Worm (Caenorhabditis elegans) whole organism, L2 larva: ENCODE measurements around the gene K09C4.10.

Experiments
- C34F6.9 ChIP-seq: fragments of 150-350 bp; optimal IDR thresholded peaks from 2 replicates; lab custom pipeline; 2014; ENCODE audit warnings: missing biosample characterization, missing genetic modification characterization
- F13H6.1 ChIP-seq: sonication (generic microtip); optimal IDR thresholded peaks from 2 replicates; lab custom pipeline; 2016; ENCODE audit warnings: missing genetic modification characterization, missing compliant biosample characterization
- R02D3.7 ChIP-seq: fragments of 150-350 bp; optimal IDR thresholded peaks from 2 replicates; lab custom pipeline; 2014; ENCODE audit warnings: missing biosample characterization, missing genetic modification characterization
- Y55F3AM.14 ChIP-seq: fragments of 200-800 bp; sonication (Bioruptor generic); optimal IDR thresholded peaks from 2 replicates; lab custom pipeline; 2018; ENCODE audit warnings: mild to moderate bottlenecking, missing genetic modification characterization, missing compliant biosample characterization
- ZK546.5 ChIP-seq: sonication (generic microtip); optimal IDR thresholded peaks from 2 replicates; lab custom pipeline; 2017; ENCODE audit warnings: missing biosample characterization, missing genetic modification characterization
- alr-1 ChIP-seq: fragments of 150-350 bp; optimal IDR thresholded peaks from 2 replicates; lab custom pipeline; 2014; ENCODE audit warnings: missing biosample characterization, missing genetic modification characterization
- aly-2 ChIP-seq: fragments of 150-350 bp; optimal IDR thresholded peaks from 2 replicates; lab custom pipeline; 2014; ENCODE audit warnings: missing biosample characterization, missing genetic modification characterization
- ama-1 ChIP-seq: fragments of 150-350 bp; optimal IDR thresholded peaks from 2 replicates; lab custom pipeline; 2018; ENCODE audit warnings: inconsistent platforms
- blmp-1 ChIP-seq: sonication (generic microtip); optimal IDR thresholded peaks from 2 replicates; lab custom pipeline; 2017; ENCODE audit warnings: missing genetic modification characterization, mild to moderate bottlenecking, missing compliant biosample characterization, antibody characterized with exemption, moderate library complexity; ENCODE audit not compliant: insufficient read depth
- ceh-16 ChIP-seq: fragments of 150-350 bp; optimal IDR thresholded peaks from 2 replicates; lab custom pipeline; 2014; ENCODE audit warnings: missing biosample characterization, missing genetic modification characterization
- ceh-82 ChIP-seq: fragments of 150-350 bp; optimal IDR thresholded peaks from 2 replicates; lab custom pipeline; 2014; ENCODE audit warnings: missing biosample characterization, missing genetic modification characterization
- crh-2 ChIP-seq: sonication (generic microtip); optimal IDR thresholded peaks from 2 replicates; lab custom pipeline; 2017; ENCODE audit warnings: missing biosample characterization, missing genetic modification characterization
- dmd-4 ChIP-seq: sonication (generic microtip); optimal IDR thresholded peaks from 2 replicates; lab custom pipeline; 2017; ENCODE audit warnings: missing biosample characterization, missing genetic modification characterization
- egl-27 ChIP-seq: sonication (generic microtip); optimal IDR thresholded peaks from 3 replicates; lab custom pipeline; 2017; ENCODE audit warnings: missing biosample characterization, missing genetic modification reagents, missing genetic modification characterization
- elt-1 ChIP-seq: fragments of 150-350 bp; optimal IDR thresholded peaks from 2 replicates; lab custom pipeline; 2014; ENCODE audit warnings: missing biosample characterization, missing genetic modification characterization
- elt-3 ChIP-seq: sonication (generic microtip); optimal IDR thresholded peaks from 2 replicates; lab custom pipeline; 2017; ENCODE audit warnings: missing biosample characterization, missing genetic modification characterization
- fos-1 ChIP-seq: fragments of 150-350 bp; optimal IDR thresholded peaks from 2 replicates; lab custom pipeline; 2014; ENCODE audit warnings: missing biosample characterization, missing genetic modification characterization
- gmeb-1 ChIP-seq: fragments of 150-350 bp; optimal IDR thresholded peaks from 2 replicates; lab custom pipeline; 2014; ENCODE audit warnings: missing biosample characterization, missing genetic modification characterization
- lin-11 ChIP-seq: fragments of 150-350 bp; sonication (generic microtip); optimal IDR thresholded peaks from 2 replicates; lab custom pipeline; 2014; ENCODE audit warnings: missing biosample characterization, missing genetic modification characterization, inconsistent platforms, mixed read lengths
- lin-13 ChIP-seq: fragments of 150-350 bp; optimal IDR thresholded peaks from 2 replicates; lab custom pipeline; 2014; ENCODE audit warnings: missing biosample characterization, missing genetic modification reagents, missing genetic modification characterization
- lin-39 ChIP-seq: fragments of 150-350 bp; optimal IDR thresholded peaks from 2 replicates; lab custom pipeline; 2014; ENCODE audit warnings: missing biosample characterization, missing genetic modification reagents, missing genetic modification characterization
- lsy-2 ChIP-seq, 2 experiments: fragments of 150-350 bp in 1 of 2; sonication (generic microtip) in 1 of 2; optimal IDR thresholded peaks; 2 replicates each; lab custom pipeline; 2014 to 2017; ENCODE audit warnings: missing biosample characterization in 2 of 2, missing genetic modification characterization in 2 of 2
- mab-5 ChIP-seq: fragments of 150-350 bp; optimal IDR thresholded peaks from 2 replicates; lab custom pipeline; 2014; ENCODE audit warnings: missing biosample characterization, missing genetic modification characterization
- mbf-1 ChIP-seq: sonication (generic microtip); optimal IDR thresholded peaks from 2 replicates; lab custom pipeline; 2017; ENCODE audit warnings: missing biosample characterization, missing genetic modification characterization
- mdl-1 ChIP-seq, 2 experiments: fragments of 150-350 bp in 1 of 2; sonication (generic microtip) in 1 of 2; optimal IDR thresholded peaks; 2 replicates each; lab custom pipeline; 2017; ENCODE audit warnings: missing biosample characterization in 2 of 2, missing genetic modification characterization in 2 of 2
- nhr-10 ChIP-seq: sonication (generic microtip); optimal IDR thresholded peaks from 2 replicates; lab custom pipeline; 2017; ENCODE audit warnings: missing biosample characterization, missing genetic modification characterization
- nhr-11 ChIP-seq: fragments of 150-350 bp; optimal IDR thresholded peaks from 2 replicates; lab custom pipeline; 2014; ENCODE audit warnings: missing biosample characterization, missing genetic modification characterization
- nhr-12 ChIP-seq: fragments of 150-350 bp; optimal IDR thresholded peaks from 2 replicates; lab custom pipeline; 2014; ENCODE audit warnings: missing biosample characterization, missing genetic modification characterization
- nhr-129 ChIP-seq: fragments of 150-350 bp; optimal IDR thresholded peaks from 2 replicates; lab custom pipeline; 2014; ENCODE audit warnings: missing biosample characterization, missing genetic modification characterization
- nhr-21 ChIP-seq: fragments of 150-350 bp; optimal IDR thresholded peaks from 2 replicates; lab custom pipeline; 2014; ENCODE audit warnings: missing biosample characterization, missing genetic modification characterization
- nhr-23 ChIP-seq: fragments of 150-350 bp; optimal IDR thresholded peaks from 2 replicates; lab custom pipeline; 2014; ENCODE audit warnings: missing biosample characterization, missing genetic modification reagents, missing genetic modification characterization
- nhr-237 ChIP-seq: fragments of 150-350 bp; optimal IDR thresholded peaks from 2 replicates; lab custom pipeline; 2014; ENCODE audit warnings: missing biosample characterization, missing genetic modification characterization
- nhr-25 ChIP-seq: fragments of 150-350 bp; sonication (generic microtip); optimal IDR thresholded peaks from 3 replicates; lab custom pipeline; 2014; ENCODE audit warnings: missing biosample characterization, missing genetic modification characterization
- nhr-6 ChIP-seq: fragments of 150-350 bp; optimal IDR thresholded peaks from 2 replicates; lab custom pipeline; 2014; ENCODE audit warnings: missing biosample characterization, missing genetic modification characterization
- nhr-77 ChIP-seq: fragments of 150-350 bp; optimal IDR thresholded peaks from 2 replicates; lab custom pipeline; 2014; ENCODE audit warnings: missing biosample characterization, missing genetic modification characterization
- peb-1 ChIP-seq: fragments of 150-350 bp; optimal IDR thresholded peaks from 2 replicates; lab custom pipeline; 2014; ENCODE audit warnings: missing biosample characterization, missing genetic modification characterization
- sem-4 ChIP-seq: fragments of 150-350 bp; optimal IDR thresholded peaks from 2 replicates; lab custom pipeline; 2014; ENCODE audit warnings: missing biosample characterization, missing genetic modification reagents, missing genetic modification characterization
- skn-1 ChIP-seq: sonication (generic microtip); optimal IDR thresholded peaks from 2 replicates; lab custom pipeline; 2017; ENCODE audit warnings: missing biosample characterization, missing genetic modification characterization
- sma-3 ChIP-seq: sonication (generic microtip); optimal IDR thresholded peaks from 2 replicates; lab custom pipeline; 2016; ENCODE audit warnings: missing genetic modification reagents, missing genetic modification characterization, missing compliant biosample characterization
- sma-9 ChIP-seq, 2 experiments: fragments of 150-350 bp in 1 of 2; sonication (generic microtip) in 1 of 2; optimal IDR thresholded peaks; 2 replicates each; lab custom pipeline; 2014 to 2016; ENCODE audit warnings: missing genetic modification characterization in 2 of 2, mild to moderate bottlenecking in 1 of 2, missing biosample characterization in 1 of 2, missing compliant biosample characterization in 1 of 2, missing genetic modification reagents in 1 of 2, moderate library complexity in 1 of 2
- snpc-4 ChIP-seq: fragments of 150-350 bp; optimal IDR thresholded peaks from 2 replicates; lab custom pipeline; 2014; ENCODE audit warnings: missing biosample characterization, missing genetic modification characterization
- unc-39 ChIP-seq: fragments of 150-350 bp; optimal IDR thresholded peaks from 2 replicates; lab custom pipeline; 2014; ENCODE audit warnings: missing biosample characterization, missing genetic modification characterization
- unc-55 ChIP-seq: fragments of 150-350 bp; sonication (generic microtip); optimal IDR thresholded peaks from 3 replicates; lab custom pipeline; 2014; ENCODE audit warnings: missing biosample characterization, missing genetic modification reagents, missing genetic modification characterization
- unc-62 ChIP-seq: fragments of 150-350 bp; optimal IDR thresholded peaks from 2 replicates; lab custom pipeline; 2014; ENCODE audit warnings: missing biosample characterization, missing genetic modification reagents, missing genetic modification characterization
- zag-1 ChIP-seq: fragments of 150-350 bp; optimal IDR thresholded peaks from 2 replicates; lab custom pipeline; 2014; ENCODE audit warnings: missing biosample characterization, missing genetic modification characterization
- ztf-1 ChIP-seq: fragments of 200-800 bp; sonication (Bioruptor generic); conservative IDR thresholded peaks from 2 replicates; pipeline ENCODE4 v1.3.6; 2022; ENCODE audit warnings: missing genetic modification characterization, missing compliant biosample characterization
- ztf-11 ChIP-seq: sonication (generic microtip); optimal IDR thresholded peaks from 2 replicates; lab custom pipeline; 2017; ENCODE audit warnings: missing biosample characterization, missing genetic modification characterization
- ztf-4 ChIP-seq: fragments of 150-350 bp; optimal IDR thresholded peaks from 2 replicates; lab custom pipeline; 2014; ENCODE audit warnings: missing biosample characterization, missing genetic modification characterization

The K09C4.10 gene

DNA sequence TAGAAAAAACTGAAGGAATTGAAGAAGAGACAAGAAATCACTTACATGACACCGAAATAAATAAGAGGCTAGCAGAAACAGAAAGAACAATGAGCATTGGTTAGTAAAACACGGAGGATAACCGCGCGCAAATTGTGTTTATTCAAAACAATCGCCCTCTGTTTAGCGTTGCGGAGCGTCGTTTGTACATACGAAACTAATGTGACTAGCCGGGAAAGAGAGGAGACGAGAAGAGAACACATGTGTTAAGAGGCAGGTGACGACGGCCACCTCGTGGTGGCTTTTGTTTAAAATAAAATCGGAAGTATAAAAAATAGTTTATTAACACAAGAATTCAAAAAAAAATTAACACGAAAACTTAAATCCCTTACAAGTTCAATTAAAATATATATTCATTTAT is 34.2 kb downstream of the K09C4.10 start, which contains the start of gene F40F4.7:
Gene F40F4.7, minus strand, starts transcription at position 122 of the 400 bp plus-strand sequence.
- TF ChIP-seq sma-9 (GFP tag; optimal IDR thresholded peaks at IDR 0.05; lab: Kevin White, UChicago) (peak; percentile 71), sma-9 (tag; optimal IDR thresholded peaks at IDR 0.05; lab: Kevin White, UChicago) (no peak), egl-27 (tag; lab: Kevin White, UChicago) (peak; percentile 38), nhr-77 (no peak), nhr-11 (no peak), ztf-4 (tag; lab: Kevin White, UChicago) (no peak), ama-1 (no peak), R02D3.7 (no peak), dmd-4 (tag; lab: Kevin White, UChicago) (no peak), elt-1 (no peak), zag-1 (no peak), lin-39 (no peak), mdl-1 (tag; optimal IDR thresholded peaks at IDR 0.05; lab: Kevin White, UChicago) (peak; percentile 41 to 49), nhr-237 (tag; lab: Kevin White, UChicago) (no peak), mbf-1 (no peak), gmeb-1 (tag; lab: Kevin White, UChicago) (no peak), mab-5 (tag; lab: Kevin White, UChicago) (no peak), ztf-11 (no peak), blmp-1 (no peak), skn-1 (tag; lab: Kevin White, UChicago) (peak; percentile 16), nhr-21 (peak; percentile 28), unc-55 (no peak), crh-2 (peak; percentile 33), Y55F3AM.14 (no peak), ZK546.5 (tag; lab: Kevin White, UChicago) (no peak), nhr-10 (tag; lab: Kevin White, UChicago) (no peak), sem-4 (tag; lab: Kevin White, UChicago) (no peak), nhr-129 (tag; lab: Kevin White, UChicago) (peak; percentile 88), nhr-6 (no peak), ceh-16 (tag; lab: Kevin White, UChicago) (no peak), ztf-1 (no peak), unc-62 (GFP tag; lab: Kevin White, UChicago) (no peak), nhr-25 (no peak), snpc-4 (tag; lab: Kevin White, UChicago) (no peak), alr-1 (no peak), fos-1 (tag; lab: Kevin White, UChicago) (peak; percentile 64), lsy-2 (tag; optimal IDR thresholded peaks at IDR 0.05; lab: Kevin White, UChicago) (peak; percentile 14 to 71), peb-1 (tag; lab: Kevin White, UChicago) (no peak), lin-13 (GFP tag; lab: Kevin White, UChicago) (no peak), C34F6.9 (no peak), nhr-23 (tag; lab: Kevin White, UChicago) (no peak), F13H6.1 (tag; lab: Kevin White, UChicago) (peak; percentile 36), aly-2 (no peak), nhr-12 (no peak), elt-3 (tag; lab: Kevin White, UChicago) (no peak), ceh-82 (no peak), unc-39 (tag; lab: Kevin White, UChicago) (no peak), lin-11 (tag; lab: Kevin White, UChicago) (peak; percentile 10), sma-3 (GFP tag; lab: Kevin White, UChicago) (peak; percentile 43)

DNA sequence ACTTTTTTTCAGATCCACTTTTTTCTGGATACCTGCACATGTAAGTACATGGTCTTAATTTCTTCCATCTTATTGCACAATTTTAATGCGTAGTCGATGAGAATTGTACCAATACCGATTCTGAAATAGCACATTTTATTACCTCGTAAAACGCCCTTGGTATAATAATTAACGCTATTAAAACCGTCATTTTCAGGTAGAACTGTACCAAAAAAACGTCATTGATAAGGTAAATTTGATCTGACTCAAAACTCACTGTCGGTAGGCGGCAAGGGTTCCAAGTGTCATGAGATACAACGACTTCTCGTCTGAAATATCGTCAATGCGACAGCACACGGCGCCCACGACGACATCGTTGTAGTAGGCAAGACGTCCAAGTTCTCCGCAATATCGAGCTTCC is 35.6 kb downstream of the K09C4.10 start:
- TF ChIP-seq fos-1 (tag; lab: Kevin White, UChicago) (peak; percentile 25), mbf-1 (no peak)
